Worm (Caenorhabditis elegans) whole organism, midembryonic: ENCODE results near the gene chil-8.

Experiments
- T22C8.4 ChIP-seq: fragments of 200-800 bp; sonication (Bioruptor generic); IDR thresholded peaks from 2 replicates; pipeline ENCODE4 v1.3.6; 2022; ENCODE audit warnings: missing genetic modification characterization, missing compliant biosample characterization
- cog-1 ChIP-seq: sonication (generic microtip); optimal IDR thresholded peaks from 2 replicates; lab custom pipeline; 2016; ENCODE audit warnings: missing genetic modification characterization, missing compliant biosample characterization
- flt-1 ChIP-seq: fragments of 200-800 bp; sonication (Bioruptor generic); IDR thresholded peaks from 2 replicates; pipeline ENCODE4 v1.3.6; 2022; ENCODE audit warnings: missing genetic modification characterization, missing compliant biosample characterization
- med-1 ChIP-seq: sonication (generic microtip); optimal IDR thresholded peaks from 2 replicates; lab custom pipeline; 2017; ENCODE audit warnings: missing genetic modification characterization, mild to moderate bottlenecking, missing compliant biosample characterization, antibody characterized with exemption, missing genetic modification reagents; ENCODE audit not compliant: insufficient read depth
- ztf-29 ChIP-seq: fragments of 200-800 bp; sonication (Bioruptor generic); IDR thresholded peaks from 2 replicates; pipeline ENCODE4 v1.3.6; 2022; ENCODE audit warnings: missing genetic modification reagents, missing genetic modification characterization, missing compliant biosample characterization

DNA sequence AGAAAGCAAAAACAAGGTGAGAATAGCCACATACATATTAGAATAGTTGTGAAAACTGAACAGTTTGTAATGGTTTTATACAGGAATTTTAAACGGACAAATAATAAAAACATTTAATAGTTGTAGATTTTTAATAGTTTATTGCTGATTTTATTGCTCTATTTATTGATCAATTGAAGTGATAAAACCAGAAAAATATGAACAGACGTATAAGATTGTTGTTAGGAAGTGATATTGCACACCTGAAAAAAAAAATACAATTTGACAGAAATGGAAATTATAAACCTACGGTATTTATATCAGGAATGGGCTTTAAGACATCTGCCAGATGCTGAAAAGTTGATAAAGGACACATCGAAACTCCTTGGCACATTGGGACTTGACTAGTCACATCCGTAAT, 45.0 kb upstream of the chil-8 start, which contains the start of gene C05C10.8:
- TF ChIP-seq cog-1 (tag; lab: Kevin White, UChicago) = no peak
- no peak for TF ChIP-seq flt-1
- TF ChIP-seq T22C8.4 (GFP tag; lab: Robert Waterston, UW) = no peak
- no peak for TF ChIP-seq ztf-29 (GFP tag; lab: Robert Waterston, UW)
- no peak for TF ChIP-seq med-1
